Fruit fly (Drosophila melanogaster): ENCODE results near the gene CG12984.

Gene CG12984

dm6 chr3L:21031093-21031930 is 39.8 kb downstream of the CG12984 start, which contains the start of the genes CG10584 and Polr3E (continued):
- TF ChIP-seq Side (GFP tag; optimal IDR thresholded peaks at IDR 0.05): peak; percentile 28
- peak; percentile 75 for TF ChIP-seq ttk (GFP tag; IDR thresholded peaks at IDR 0.05)
- peak; percentile 33 for TF ChIP-seq maf-S (GFP tag; optimal IDR thresholded peaks at IDR 0.05)
- TF ChIP-seq CG4820 (GFP tag; optimal IDR thresholded peaks at IDR 0.05): peak; percentile 82
- no peak for TF ChIP-seq gt (GFP tag; IDR thresholded peaks at IDR 0.05)
- TF ChIP-seq CG5180 (GFP tag; optimal IDR thresholded peaks at IDR 0.05): peak; percentile 85
- peak; percentile 9; the same call in 1 of the 2 replicates for TF ChIP-seq dati (GFP tag; IDR thresholded peaks at IDR 0.05)
- peak; percentile 90 for TF ChIP-seq fd3F (GFP tag; optimal IDR thresholded peaks at IDR 0.05)
- no peak for TF ChIP-seq prd (optimal IDR thresholded peaks at IDR 0.05)
- TF ChIP-seq prd (GFP tag; IDR thresholded peaks at IDR 0.05): peak; percentile 87
- TF ChIP-seq CG15011 (GFP tag; optimal IDR thresholded peaks at IDR 0.05): peak; percentile 79
- no peak for TF ChIP-seq tx (GFP tag; optimal IDR thresholded peaks at IDR 0.05)
- TF ChIP-seq CG9797 (GFP tag; optimal IDR thresholded peaks at IDR 0.05): peak; percentile 78
- TF ChIP-seq gfzf (GFP tag; optimal IDR thresholded peaks at IDR 0.05): peak; percentile 58
- TF ChIP-seq Dip2 (GFP tag; IDR thresholded peaks at IDR 0.05): no peak
- TF ChIP-seq CG10959 (GFP tag; IDR thresholded peaks at IDR 0.05): peak; percentile 48; the same call in 1 of the 2 replicates
- peak; percentile 78 for TF ChIP-seq CG6272 (GFP tag; IDR thresholded peaks at IDR 0.05)
- TF ChIP-seq CG17385 (GFP tag; optimal IDR thresholded peaks at IDR 0.05): peak; percentile 90
- TF ChIP-seq CG4282 (GFP tag; optimal IDR thresholded peaks at IDR 0.05): peak; percentile 85
- TF ChIP-seq CG12744 (GFP tag; optimal IDR thresholded peaks at IDR 0.05): no peak
- TF ChIP-seq NFAT (GFP tag; IDR thresholded peaks at IDR 0.05): peak; percentile 61
- TF ChIP-seq Neu2 (GFP tag; optimal IDR thresholded peaks at IDR 0.05; ENCODE audit: borderline replicate concordance): peak; percentile 53
- TF ChIP-seq CG5245 (GFP tag; optimal IDR thresholded peaks at IDR 0.05): peak; percentile 59
- TF ChIP-seq sisA (GFP tag; IDR thresholded peaks at IDR 0.05): peak; percentile 78
- no peak for TF ChIP-seq CkIIα-i1 (GFP tag; IDR thresholded peaks at IDR 0.05)
- no peak for TF ChIP-seq zf30C (GFP tag; optimal IDR thresholded peaks at IDR 0.05)
- peak; percentile 90 for TF ChIP-seq twi (tag; optimal IDR thresholded peaks at IDR 0.05)
- TF ChIP-seq CG13287 (GFP tag; IDR thresholded peaks at IDR 0.05; ENCODE audit: partially characterized antibody): peak; percentile 41
- TF ChIP-seq wek (GFP tag; optimal IDR thresholded peaks at IDR 0.05): peak; percentile 67
- peak; percentile 97 for TF ChIP-seq CoRest (tag; optimal IDR thresholded peaks at IDR 0.05)
- TF ChIP-seq Ets65A (GFP tag): peak; percentile 80
- TF ChIP-seq CG15514 (GFP tag; optimal IDR thresholded peaks at IDR 0.05): peak; percentile 78
- TF ChIP-seq MTF-1 (GFP tag; optimal IDR thresholded peaks at IDR 0.05; ENCODE audit: borderline replicate concordance): peak; percentile 76
- TF ChIP-seq CG33213 (GFP tag; optimal IDR thresholded peaks at IDR 0.05): peak; percentile 23
- TF ChIP-seq CG16815 (GFP tag; optimal IDR thresholded peaks at IDR 0.05): peak; percentile 89
- peak; percentile 28; the same call in 1 of the 2 replicates for TF ChIP-seq Bgb (GFP tag; IDR thresholded peaks at IDR 0.05; ENCODE audit: partially characterized antibody)
- peak; percentile 68; the same call in 1 of the 3 replicates for TF ChIP-seq Mrtf (GFP tag; IDR thresholded peaks at IDR 0.05)
- TF ChIP-seq Abd-B (GFP tag; optimal IDR thresholded peaks at IDR 0.05): peak; percentile 91
- peak; percentile 55 for TF ChIP-seq Oaz (GFP tag; IDR thresholded peaks at IDR 0.05)
- TF ChIP-seq fd102C (GFP tag; optimal IDR thresholded peaks at IDR 0.05): peak; percentile 71
- peak; percentile 86 for TF ChIP-seq Xrp1 (GFP tag; IDR thresholded peaks at IDR 0.05)
- TF ChIP-seq CG7556 (GFP tag; optimal IDR thresholded peaks at IDR 0.05): peak; percentile 98
- TF ChIP-seq ci (GFP tag; IDR thresholded peaks at IDR 0.05): peak; percentile 65
- TF ChIP-seq CG10462 (GFP tag; optimal IDR thresholded peaks at IDR 0.05): peak; percentile 84
- peak; percentile 86 to 89 for TF ChIP-seq bsh (GFP tag; optimal IDR thresholded peaks at IDR 0.05)
- TF ChIP-seq CG31388 (GFP tag; optimal IDR thresholded peaks at IDR 0.05): peak; percentile 65
- peak; percentile 26 for TF ChIP-seq CG8944 (GFP tag; optimal IDR thresholded peaks at IDR 0.05)
- peak; percentile 84 for TF ChIP-seq CG3847 (GFP tag; IDR thresholded peaks at IDR 0.05)
- TF ChIP-seq Spps (tag; optimal IDR thresholded peaks at IDR 0.05): peak; percentile 82
